Worm (Caenorhabditis elegans) whole organism, L1 larva: Measurements from ENCODE around the gene ZC250.5.

Experiments
- C34B4.2 ChIP-seq: sonication (generic microtip); optimal IDR thresholded peaks from 2 replicates; lab custom pipeline; 2017; ENCODE audit warnings: mild to moderate bottlenecking, missing genetic modification characterization, missing compliant biosample characterization
- F16B12.6 ChIP-seq: fragments of 150-350 bp; optimal IDR thresholded peaks from 2 replicates; lab custom pipeline; 2014; ENCODE audit warnings: missing biosample characterization, missing genetic modification characterization
- ceh-63 ChIP-seq: fragments of 200-800 bp; sonication (Bioruptor generic); optimal IDR thresholded peaks from 2 replicates; lab custom pipeline; 2018; ENCODE audit warnings: mild to moderate bottlenecking, missing genetic modification characterization, missing compliant biosample characterization
- ceh-8 ChIP-seq: fragments of 200-800 bp; sonication (Bioruptor generic); optimal IDR thresholded peaks from 2 replicates; lab custom pipeline; 2018; ENCODE audit warnings: mild to moderate bottlenecking, missing genetic modification characterization, moderate library complexity, missing compliant biosample characterization
- ceh-82 ChIP-seq, 3 experiments: fragments of 150-350 bp in 1 of 3; sonication (generic microtip) in 2 of 3; optimal IDR thresholded peaks; 2 replicates each; lab custom pipeline; 2014 to 2017; ENCODE audit warnings: missing biosample characterization in 3 of 3, missing genetic modification characterization in 3 of 3
- ces-1 ChIP-seq: fragments of 150-350 bp; optimal IDR thresholded peaks from 2 replicates; lab custom pipeline; 2014; ENCODE audit warnings: missing biosample characterization, missing genetic modification reagents, missing genetic modification characterization
- efl-1 ChIP-seq, 4 experiments: fragments of 150-350 bp; optimal IDR thresholded peaks in 3 of 4; peaks in 1 of 4; 1 replicate in 1 of 4; 2 replicates in 3 of 4; lab custom pipeline; 2014; ENCODE audit warnings: missing biosample characterization in 2 of 4, missing genetic modification characterization in 2 of 4, missing genetic modification reagents in 2 of 4
- efl-3 ChIP-seq: fragments of 200-800 bp; sonication (Bioruptor generic); optimal IDR thresholded peaks from 2 replicates; lab custom pipeline; 2018; ENCODE audit warnings: mild to moderate bottlenecking, missing genetic modification characterization, missing compliant biosample characterization
- elt-3 ChIP-seq, 6 experiments: fragments of 150-350 bp in 1 of 6; sonication (generic microtip); optimal IDR thresholded peaks; 2 replicates each; lab custom pipeline; 2017 to 2018; ENCODE audit warnings: missing biosample characterization in 6 of 6, missing genetic modification characterization in 6 of 6, inconsistent platforms in 1 of 6
- fos-1 ChIP-seq: fragments of 150-350 bp; optimal IDR thresholded peaks from 2 replicates; lab custom pipeline; 2014; ENCODE audit warnings: missing biosample characterization, missing genetic modification characterization
- grh-1 ChIP-seq: fragments of 200-800 bp; sonication (Bioruptor generic); IDR thresholded peaks from 2 replicates; pipeline ENCODE4 v1.3.6; 2022; ENCODE audit warnings: missing genetic modification reagents, missing genetic modification characterization, missing compliant biosample characterization
- hlh-17 ChIP-seq: fragments of 200-800 bp; sonication (Bioruptor generic); optimal IDR thresholded peaks from 2 replicates; lab custom pipeline; 2018; ENCODE audit warnings: missing genetic modification characterization, mild to moderate bottlenecking, missing compliant biosample characterization, moderate library complexity, borderline replicate concordance
- hlh-4 ChIP-seq: sonication (generic microtip); optimal IDR thresholded peaks from 2 replicates; lab custom pipeline; 2016; ENCODE audit warnings: mild to moderate bottlenecking, missing genetic modification characterization, missing compliant biosample characterization
- hpl-2 ChIP-seq: fragments of 150-350 bp; optimal IDR thresholded peaks from 2 replicates; lab custom pipeline; 2014; ENCODE audit warnings: missing biosample characterization, missing genetic modification reagents, missing genetic modification characterization
- irx-1 ChIP-seq: sonication (generic microtip); optimal IDR thresholded peaks from 2 replicates; lab custom pipeline; 2016; ENCODE audit warnings: missing genetic modification characterization, missing compliant biosample characterization
- isw-1 ChIP-seq: fragments of 200-800 bp; sonication (Bioruptor generic); IDR thresholded peaks from 2 replicates; pipeline ENCODE4 v1.3.6; 2022; ENCODE audit warnings: missing genetic modification characterization, missing compliant biosample characterization
- lin-14 ChIP-seq: fragments of 200-800 bp; sonication (Bioruptor generic); optimal IDR thresholded peaks from 2 replicates; lab custom pipeline; 2018; ENCODE audit warnings: mild to moderate bottlenecking, missing genetic modification characterization, moderate library complexity, missing compliant biosample characterization
- lin-15B ChIP-seq: fragments of 150-350 bp; sonication (generic microtip); optimal IDR thresholded peaks from 3 replicates; lab custom pipeline; 2014; ENCODE audit warnings: missing biosample characterization, missing genetic modification characterization
- lin-35 ChIP-seq, 2 experiments: fragments of 150-350 bp; optimal IDR thresholded peaks; 2 replicates each; lab custom pipeline; 2014; ENCODE audit warnings: missing biosample characterization in 2 of 2, missing genetic modification characterization in 2 of 2, missing genetic modification reagents in 2 of 2
- lin-39 ChIP-seq: fragments of 150-350 bp; optimal IDR thresholded peaks from 2 replicates; lab custom pipeline; 2014; ENCODE audit warnings: missing biosample characterization, missing genetic modification reagents, missing genetic modification characterization
- lsy-2 ChIP-seq, 2 experiments: fragments of 150-350 bp; optimal IDR thresholded peaks; 2 replicates each; lab custom pipeline; 2014; ENCODE audit warnings: missing biosample characterization in 2 of 2, missing genetic modification characterization in 2 of 2
- mdl-1 ChIP-seq, 2 experiments: fragments of 150-350 bp; optimal IDR thresholded peaks; 2 replicates each; lab custom pipeline; 2014 to 2017; ENCODE audit warnings: missing biosample characterization in 2 of 2, missing genetic modification characterization in 2 of 2, inconsistent platforms in 1 of 2
- nhr-12 ChIP-seq: sonication (generic microtip); optimal IDR thresholded peaks from 2 replicates; lab custom pipeline; 2017; ENCODE audit warnings: missing biosample characterization, missing genetic modification characterization
- nhr-19 ChIP-seq: fragments of 200-800 bp; sonication (Bioruptor generic); conservative IDR thresholded peaks from 2 replicates; pipeline ENCODE4 v1.3.6; 2022; ENCODE audit warnings: missing genetic modification characterization, missing compliant biosample characterization
- nhr-20 ChIP-seq: sonication (generic microtip); optimal IDR thresholded peaks from 2 replicates; lab custom pipeline; 2016; ENCODE audit warnings: mild to moderate bottlenecking, missing genetic modification characterization, missing compliant biosample characterization
- nhr-71 ChIP-seq: sonication (generic microtip); optimal IDR thresholded peaks from 2 replicates; lab custom pipeline; 2016; ENCODE audit warnings: mild to moderate bottlenecking, missing genetic modification characterization, moderate library complexity, missing compliant biosample characterization
- nhr-76 ChIP-seq: sonication (generic microtip); optimal IDR thresholded peaks from 2 replicates; lab custom pipeline; 2017; ENCODE audit warnings: missing biosample characterization, missing genetic modification characterization
- nhr-85 ChIP-seq: sonication (generic microtip); peaks from one replicate; lab custom pipeline; 2016; ENCODE audit warnings: missing genetic modification characterization, inconsistent platforms, missing compliant biosample characterization
- nhr-90 ChIP-seq: sonication (generic microtip); optimal IDR thresholded peaks from 2 replicates; lab custom pipeline; 2016; ENCODE audit warnings: mild to moderate bottlenecking, missing genetic modification characterization, missing compliant biosample characterization; ENCODE audit not compliant: poor library complexity
- pag-3 ChIP-seq: sonication (generic microtip); optimal IDR thresholded peaks from 2 replicates; lab custom pipeline; 2017; ENCODE audit warnings: missing genetic modification characterization, mild to moderate bottlenecking, missing compliant biosample characterization, antibody characterized with exemption, borderline replicate concordance; ENCODE audit not compliant: insufficient read depth
- pax-3 ChIP-seq: fragments of 200-800 bp; sonication (Bioruptor generic); optimal IDR thresholded peaks from 2 replicates; lab custom pipeline; 2018; ENCODE audit warnings: mild to moderate bottlenecking, missing genetic modification characterization, moderate library complexity, missing compliant biosample characterization
- rnt-1 ChIP-seq: sonication (generic microtip); optimal IDR thresholded peaks from 2 replicates; lab custom pipeline; 2016; ENCODE audit warnings: mild to moderate bottlenecking, missing genetic modification characterization, moderate library complexity, missing compliant biosample characterization
- skn-1 ChIP-seq: fragments of 150-350 bp; optimal IDR thresholded peaks from 2 replicates; lab custom pipeline; 2014; ENCODE audit warnings: missing biosample characterization, missing genetic modification characterization
- snpc-4 ChIP-seq: fragments of 150-350 bp; optimal IDR thresholded peaks from 2 replicates; lab custom pipeline; 2014; ENCODE audit warnings: missing biosample characterization, missing genetic modification characterization
- snu-23 ChIP-seq: sonication (generic microtip); optimal IDR thresholded peaks from 2 replicates; lab custom pipeline; 2016; ENCODE audit warnings: missing genetic modification characterization, missing compliant biosample characterization
- sox-4 ChIP-seq: sonication (generic microtip); optimal IDR thresholded peaks from 2 replicates; lab custom pipeline; 2016; ENCODE audit warnings: missing genetic modification characterization, missing compliant biosample characterization
- sptf-1 ChIP-seq: fragments of 150-350 bp; optimal IDR thresholded peaks from 2 replicates; lab custom pipeline; 2014; ENCODE audit warnings: missing biosample characterization, missing genetic modification characterization
- tbx-2 ChIP-seq: sonication (generic microtip); optimal IDR thresholded peaks from 2 replicates; lab custom pipeline; 2016; ENCODE audit warnings: missing genetic modification characterization, missing compliant biosample characterization
- tlp-1 ChIP-seq: fragments of 150-350 bp; optimal IDR thresholded peaks from 2 replicates; lab custom pipeline; 2014; ENCODE audit warnings: missing biosample characterization, missing genetic modification characterization
- unc-130 ChIP-seq: fragments of 150-350 bp; optimal IDR thresholded peaks from 2 replicates; lab custom pipeline; 2017; ENCODE audit warnings: missing biosample characterization, missing genetic modification characterization, inconsistent platforms
- unc-30 ChIP-seq: sonication (generic microtip); optimal IDR thresholded peaks from 2 replicates; lab custom pipeline; 2017; ENCODE audit warnings: missing biosample characterization, missing genetic modification characterization
- unc-62 ChIP-seq: fragments of 150-350 bp; optimal IDR thresholded peaks from 2 replicates; lab custom pipeline; 2014; ENCODE audit warnings: missing biosample characterization, missing genetic modification reagents, missing genetic modification characterization
- unc-86 ChIP-seq: sonication (generic microtip); optimal IDR thresholded peaks from 2 replicates; lab custom pipeline; 2016; ENCODE audit warnings: missing genetic modification characterization, missing compliant biosample characterization
- unc-98 ChIP-seq: fragments of 200-800 bp; sonication (Bioruptor generic); IDR thresholded peaks from 2 replicates; pipeline ENCODE4 v1.3.6; 2022; ENCODE audit warnings: missing genetic modification characterization, missing compliant biosample characterization
- vab-15 ChIP-seq: sonication (generic microtip); optimal IDR thresholded peaks from 2 replicates; lab custom pipeline; 2017; ENCODE audit warnings: missing genotype, mild to moderate bottlenecking, missing genetic modification characterization, missing compliant biosample characterization
- xbp-1 ChIP-seq: sonication (generic microtip); optimal IDR thresholded peaks from 2 replicates; lab custom pipeline; 2016; ENCODE audit warnings: missing genetic modification characterization, missing compliant biosample characterization
- ztf-11 ChIP-seq, 2 experiments: sonication (generic microtip); optimal IDR thresholded peaks; 2 replicates each; lab custom pipeline; 2016 to 2017; ENCODE audit warnings: missing genetic modification characterization in 2 of 2, missing biosample characterization in 1 of 2, missing compliant biosample characterization in 1 of 2
- ztf-4 ChIP-seq: fragments of 150-350 bp; optimal IDR thresholded peaks from 2 replicates; lab custom pipeline; 2014; ENCODE audit warnings: missing biosample characterization, missing genetic modification characterization

The ZC250.5 gene

DNA sequence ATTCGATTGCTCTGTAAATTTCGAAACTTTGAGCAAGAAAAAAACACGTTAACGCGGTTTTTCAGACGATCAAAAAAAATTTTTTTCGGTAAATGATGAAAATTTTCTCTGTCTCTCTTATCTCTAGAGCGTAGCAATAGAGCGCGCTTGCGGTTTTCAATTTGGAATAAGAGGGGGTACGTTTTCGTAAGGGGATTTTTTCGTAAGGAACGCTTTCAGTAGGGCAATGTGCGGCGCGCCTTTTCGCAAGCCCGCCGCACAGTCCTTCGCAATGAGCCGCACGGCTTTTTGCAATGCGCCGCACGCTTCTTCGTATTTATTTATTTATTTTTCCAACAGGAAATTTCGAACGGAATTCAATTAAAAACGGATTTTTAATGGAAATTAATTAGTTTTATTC, 28.6 kb upstream of the ZC250.5 start, which contains the start of gene F44E7.4 (continued):
- peak; percentile 21 to 39 for TF ChIP-seq lin-35 (GFP tag; optimal IDR thresholded peaks at IDR 0.05; lab: Kevin White, UChicago)

DNA sequence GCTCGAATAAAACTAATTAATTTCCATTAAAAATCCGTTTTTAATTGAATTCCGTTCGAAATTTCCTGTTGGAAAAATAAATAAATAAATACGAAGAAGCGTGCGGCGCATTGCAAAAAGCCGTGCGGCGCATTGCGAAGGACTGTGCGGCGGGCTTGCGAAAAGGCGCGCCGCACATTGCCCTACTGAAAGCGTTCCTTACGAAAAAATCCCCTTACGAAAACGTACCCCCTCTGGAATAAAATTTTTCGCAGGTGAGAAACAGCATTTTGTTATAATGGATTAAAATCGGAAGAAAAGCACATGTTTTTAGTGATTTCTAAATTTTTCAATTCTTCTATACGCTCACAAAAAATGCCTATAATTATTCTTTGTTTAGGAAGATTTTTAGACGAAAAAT, 27.4 kb upstream of the ZC250.5 start:
- peak; percentile 57 for TF ChIP-seq grh-1
- peak; percentile 70 for TF ChIP-seq nhr-19
- peak; percentile 25 for TF ChIP-seq nhr-85 (tag; lab: Kevin White, UChicago)
- TF ChIP-seq isw-1 (GFP tag; lab: Robert Waterston, UW) = peak; percentile 25; the same call in 1 of the 2 replicates
- TF ChIP-seq, all 84 proteins: peak for 4; not testable (repeated sequence) for 80

ce11 chrV:5779984-5780383, 25.6 kb upstream of the ZC250.5 start:
- TF ChIP-seq ztf-11 (tag; optimal IDR thresholded peaks at IDR 0.05; lab: Kevin White, UChicago) (no peak), mdl-1 (tag; optimal IDR thresholded peaks at IDR 0.05; lab: Kevin White, UChicago) (peak in 1 of 2 experiments; percentile 22), tbx-2 (tag; lab: Kevin White, UChicago) (no peak), snpc-4 (no peak), rnt-1 (peak; percentile 68), F16B12.6 (no peak), snu-23 (GFP tag; lab: Kevin White, UChicago) (peak; percentile 32), sox-4 (tag; lab: Kevin White, UChicago) (no peak), efl-1 (optimal IDR thresholded peaks at IDR 0.05; lab: Kevin White, UChicago) (peak; percentile 8 to 36), efl-1 (GFP tag; optimal IDR thresholded peaks at IDR 0.05 in 1 of 2; lab: Kevin White, UChicago) (peak in 1 of 2 experiments; percentile 2), unc-130 (tag; lab: Kevin White, UChicago) (peak; percentile 48), nhr-76 (tag; lab: Kevin White, UChicago) (no peak), elt-3 (tag; optimal IDR thresholded peaks at IDR 0.05; lab: Kevin White, UChicago) (no peak), sptf-1 (tag; lab: Kevin White, UChicago) (no peak), hlh-4 (tag; lab: Kevin White, UChicago) (no peak), lin-35 (GFP tag; optimal IDR thresholded peaks at IDR 0.05; lab: Kevin White, UChicago) (peak in 1 of 2 experiments; percentile 13), ceh-8 (GFP tag; lab: Kevin White, UChicago) (no peak), nhr-19 (peak; percentile 63), nhr-12 (tag; lab: Kevin White, UChicago) (no peak), unc-98 (GFP tag; lab: Robert Waterston, UW) (0 out of 2 replicates have a peak, but pooled peaks have one; percentile 22), ceh-63 (GFP tag; lab: Kevin White, UChicago) (no peak), ztf-4 (tag; lab: Kevin White, UChicago) (no peak), efl-3 (GFP tag; lab: Kevin White, UChicago) (no peak), skn-1 (peak; percentile 45), hpl-2 (GFP tag; lab: Kevin White, UChicago) (no peak), lsy-2 (tag; optimal IDR thresholded peaks at IDR 0.05; lab: Kevin White, UChicago) (peak in 1 of 2 experiments; percentile 39), tlp-1 (tag; lab: Kevin White, UChicago) (no peak), pag-3 (tag; lab: Kevin White, UChicago) (no peak), lin-14 (peak; percentile 77), nhr-20 (tag; lab: Kevin White, UChicago) (peak; percentile 27), hlh-17 (GFP tag; lab: Kevin White, UChicago) (no peak), unc-62 (GFP tag; lab: Kevin White, UChicago) (no peak), nhr-90 (tag; lab: Kevin White, UChicago) (no peak), vab-15 (tag; lab: Kevin White, UChicago) (no peak), xbp-1 (no peak), irx-1 (tag; lab: Kevin White, UChicago) (no peak), nhr-85 (tag; lab: Kevin White, UChicago) (peak; percentile 48), pax-3 (tag; lab: Kevin White, UChicago) (no peak), C34B4.2 (tag; lab: Kevin White, UChicago) (no peak), unc-30 (tag; lab: Kevin White, UChicago) (no peak), nhr-71 (tag; lab: Kevin White, UChicago) (peak; percentile 54), lin-39 (tag; lab: Kevin White, UChicago) (no peak), ceh-82 (tag; optimal IDR thresholded peaks at IDR 0.05; lab: Kevin White, UChicago) (peak in 2 of 3 experiments; percentile 19 to 45), ces-1 (GFP tag; lab: Kevin White, UChicago) (no peak), unc-86 (no peak), fos-1 (tag; lab: Kevin White, UChicago) (no peak), lin-15B (tag; lab: Kevin White, UChicago) (no peak)
